Fruit fly (Drosophila melanogaster) whole organism, wandering third instar larva: ENCODE results near the gene Rilpl.

ENCODE experiments used
- Abd-B ChIP-seq: fragments of >200 bp; optimal IDR thresholded peaks from 2 replicates; lab custom pipeline; 2017; ENCODE audit warnings: missing biosample characterization, missing genetic modification characterization
- CG32264 ChIP-seq: fragments of 200-800 bp; sonication (Bioruptor generic); optimal IDR thresholded peaks from 2 replicates; lab custom pipeline; 2016; ENCODE audit warnings: missing biosample characterization, missing genetic modification characterization
- CG9705 ChIP-seq: fragments of 200-800 bp; sonication (Bioruptor generic); optimal IDR thresholded peaks from 2 replicates; lab custom pipeline; 2018; ENCODE audit warnings: missing biosample characterization, mild to moderate bottlenecking, missing genetic modification characterization
- CrebA ChIP-seq: fragments of 200-800 bp; sonication (Bioruptor generic); optimal IDR thresholded peaks from 2 replicates; lab custom pipeline; 2016; ENCODE audit warnings: missing biosample characterization, mild to moderate bottlenecking, missing genetic modification characterization, borderline replicate concordance
- Dfd ChIP-seq: fragments of >200 bp; optimal IDR thresholded peaks from 2 replicates; lab custom pipeline; 2017; ENCODE audit warnings: missing biosample characterization, missing genetic modification characterization
- Dif ChIP-seq: fragments of 200-275, 200-300 bp; sonication (Bioruptor generic); optimal IDR thresholded peaks from 2 replicates; lab custom pipeline; 2018; ENCODE audit warnings: missing biosample characterization, missing genetic modification characterization; ENCODE audit not compliant: partially characterized antibody
- GATAd ChIP-seq: sonication (Bioruptor generic); optimal IDR thresholded peaks from 2 replicates; lab custom pipeline; 2016; ENCODE audit warnings: missing biosample characterization, missing genetic modification characterization
- HLH106 ChIP-seq: fragments of 200-800 bp; optimal IDR thresholded peaks from 3 replicates; lab custom pipeline; 2019; ENCODE audit warnings: missing biosample characterization, mild to moderate bottlenecking, missing genetic modification characterization, moderate library complexity
- Hnf4 ChIP-seq: fragments of 200-800 bp; sonication (Bioruptor generic); optimal IDR thresholded peaks from 2 replicates; lab custom pipeline; 2016; ENCODE audit warnings: missing biosample characterization, mild to moderate bottlenecking, missing genetic modification characterization
- Hr78 ChIP-seq: fragments of >200 bp; optimal IDR thresholded peaks from 2 replicates; lab custom pipeline; 2017; ENCODE audit warnings: missing biosample characterization, missing genetic modification characterization
- Hr83 ChIP-seq: fragments of 200-300 bp; sonication (Bioruptor generic); optimal IDR thresholded peaks from 2 replicates; lab custom pipeline; 2016; ENCODE audit warnings: missing biosample characterization, mild to moderate bottlenecking, missing genetic modification characterization, moderate library complexity; ENCODE audit not compliant: poor library complexity, severe bottlenecking
- Jra ChIP-seq: sonication (Bioruptor generic); optimal IDR thresholded peaks from 2 replicates; lab custom pipeline; 2016; ENCODE audit warnings: missing biosample characterization, missing genetic modification characterization
- Mio ChIP-seq: sonication (Bioruptor generic); optimal IDR thresholded peaks from 2 replicates; lab custom pipeline; 2016; ENCODE audit warnings: missing biosample characterization, missing genetic modification characterization
- Myc ChIP-seq: fragments of >200 bp; optimal IDR thresholded peaks from 2 replicates; lab custom pipeline; 2017
- N ChIP-seq: fragments of >200 bp; optimal IDR thresholded peaks from 2 replicates; lab custom pipeline; 2018; ENCODE audit warnings: missing biosample characterization, missing external identifiers, missing genetic modification characterization
- OdsH ChIP-seq: fragments of 200-800 bp; sonication (Bioruptor generic); optimal IDR thresholded peaks from 2 replicates; lab custom pipeline; 2016; ENCODE audit warnings: missing biosample characterization, mild to moderate bottlenecking, missing genetic modification characterization
- Rel ChIP-seq, 2 experiments: fragments of 200-800 bp; sonication (Bioruptor generic) in 1 of 2; optimal IDR thresholded peaks; 2 replicates in 1 of 2; 3 replicates in 1 of 2; lab custom pipeline; 2016 to 2019; ENCODE audit warnings: mild to moderate bottlenecking in 2 of 2, missing biosample characterization in 2 of 2, missing genetic modification characterization in 2 of 2, moderate library complexity in 1 of 2
- Sp1 ChIP-seq: fragments of 200-800 bp; sonication (Bioruptor generic); optimal IDR thresholded peaks from 3 replicates; lab custom pipeline; 2019; ENCODE audit warnings: missing biosample characterization, mild to moderate bottlenecking, missing genetic modification characterization, moderate library complexity
- Vsx2 ChIP-seq: fragments of 200-300, 225-300 bp; sonication (Bioruptor generic); optimal IDR thresholded peaks from 2 replicates; lab custom pipeline; 2018; ENCODE audit warnings: missing biosample characterization, missing genetic modification characterization; ENCODE audit not compliant: partially characterized antibody
- br ChIP-seq: fragments of 200-800 bp; sonication (Bioruptor generic); optimal IDR thresholded peaks from 2 replicates; lab custom pipeline; 2016; ENCODE audit warnings: missing biosample characterization, missing genetic modification characterization
- brk ChIP-seq: fragments of 200-800 bp; sonication (Bioruptor generic); optimal IDR thresholded peaks from 2 replicates; lab custom pipeline; 2016; ENCODE audit warnings: missing biosample characterization, mild to moderate bottlenecking, missing genetic modification characterization
- dl ChIP-seq, 2 experiments: fragments of 175-275, 200-275 bp in 1 of 2; fragments of 200-275 bp in 1 of 2; sonication (Bioruptor generic); optimal IDR thresholded peaks; lab custom pipeline; 2018; ENCODE audit warnings: mild to moderate bottlenecking in 2 of 2, missing biosample characterization in 2 of 2, missing genetic modification characterization in 2 of 2, moderate library complexity in 2 of 2; ENCODE audit not compliant: partially characterized antibody in 2 of 2, insufficient read depth in 1 of 2
- dmrt93B ChIP-seq: fragments of 200-800 bp; sonication (Bioruptor generic); optimal IDR thresholded peaks from 2 replicates; lab custom pipeline; 2018; ENCODE audit warnings: missing biosample characterization, mild to moderate bottlenecking, missing genetic modification characterization
- dsf ChIP-seq: sonication (Bioruptor generic); optimal IDR thresholded peaks from 2 replicates; lab custom pipeline; 2016; ENCODE audit warnings: missing biosample characterization, missing genetic modification characterization, borderline replicate concordance
- ey ChIP-seq: fragments of 200-800 bp; sonication (Bioruptor generic); optimal IDR thresholded peaks from 2 replicates; lab custom pipeline; 2016; ENCODE audit warnings: missing biosample characterization, missing genetic modification characterization
- foxo ChIP-seq, 2 experiments: fragments of 200-800 bp; sonication (Bioruptor generic); optimal IDR thresholded peaks; 2 replicates in 1 of 2; 3 replicates in 1 of 2; lab custom pipeline; 2016 to 2017; ENCODE audit warnings: missing biosample characterization in 2 of 2, missing genetic modification characterization in 2 of 2
- fru ChIP-seq: fragments of 200-800 bp; sonication (Bioruptor generic); optimal IDR thresholded peaks from 3 replicates; lab custom pipeline; 2016; ENCODE audit warnings: missing biosample characterization, mild to moderate bottlenecking, missing genetic modification characterization
- h ChIP-seq: fragments of 200-800 bp; sonication (Bioruptor generic); optimal IDR thresholded peaks from 3 replicates; lab custom pipeline; 2016; ENCODE audit warnings: missing biosample characterization, mild to moderate bottlenecking, missing genetic modification characterization
- jim ChIP-seq: fragments of 175-275, 200-325 bp; sonication (Bioruptor generic); optimal IDR thresholded peaks from 2 replicates; lab custom pipeline; 2016; ENCODE audit warnings: missing biosample characterization, mild to moderate bottlenecking, missing genetic modification characterization
- lola ChIP-seq: fragments of >200 bp; optimal IDR thresholded peaks from 2 replicates; lab custom pipeline; 2017; ENCODE audit warnings: missing biosample characterization, missing genetic modification characterization
- pan ChIP-seq: fragments of >200 bp; optimal IDR thresholded peaks from 2 replicates; lab custom pipeline; 2017
- psq ChIP-seq: fragments of 200-800 bp; sonication (Bioruptor generic); optimal IDR thresholded peaks from 3 replicates; lab custom pipeline; 2017; ENCODE audit warnings: missing biosample characterization, mild to moderate bottlenecking, missing genetic modification characterization, moderate library complexity
- rgr ChIP-seq: fragments of 200-800 bp; sonication (Bioruptor generic); optimal IDR thresholded peaks from 3 replicates; lab custom pipeline; 2016; ENCODE audit warnings: missing biosample characterization, mild to moderate bottlenecking, missing genetic modification characterization
- sage ChIP-seq: fragments of 200-800 bp; sonication (Bioruptor generic); optimal IDR thresholded peaks from 2 replicates; lab custom pipeline; 2016; ENCODE audit warnings: missing biosample characterization, mild to moderate bottlenecking, missing genetic modification characterization
- sv ChIP-seq: fragments of 200-800 bp; sonication (Bioruptor generic); optimal IDR thresholded peaks from 3 replicates; lab custom pipeline; 2016; ENCODE audit warnings: missing biosample characterization, missing genetic modification characterization
- tai ChIP-seq: sonication (Bioruptor generic); optimal IDR thresholded peaks from 2 replicates; lab custom pipeline; 2016; ENCODE audit warnings: missing biosample characterization, missing genetic modification characterization
- usp ChIP-seq: fragments of >200 bp; optimal IDR thresholded peaks from 2 replicates; lab custom pipeline; 2017; ENCODE audit warnings: missing biosample characterization, missing genetic modification characterization
- woc ChIP-seq: sonication (Bioruptor generic); optimal IDR thresholded peaks from 2 replicates; lab custom pipeline; 2016; ENCODE audit warnings: missing biosample characterization, mild to moderate bottlenecking, missing genetic modification characterization

Gene Rilpl

dm6 chrX:1392875-1393274 is at the start of gene Rilpl:
Rilpl (plus strand) TSS chrX:1393054.
- no peak for TF ChIP-seq Abd-B
- no peak for TF ChIP-seq Mio
- no peak for TF ChIP-seq usp (GFP tag; lab: Kevin White, UChicago)
- peak in 1 of 2 experiments; percentile 47 for TF ChIP-seq foxo (GFP tag; optimal IDR thresholded peaks at IDR 0.05; lab: Kevin White, UChicago)
- peak; percentile 22 for TF ChIP-seq fru
- no peak for TF ChIP-seq sage (GFP tag; lab: Kevin White, UChicago)
- TF ChIP-seq Dif (GFP tag; lab: Kevin White, UChicago) = no peak
- no peak for TF ChIP-seq pan (lab: Kevin White, UChicago)
- no peak for TF ChIP-seq Myc (lab: Kevin White, UChicago)
- peak; percentile 15 for TF ChIP-seq HLH106
- TF ChIP-seq tai (GFP tag; lab: Kevin White, UChicago) = no peak
- TF ChIP-seq Dfd (GFP tag; lab: Kevin White, UChicago) = no peak
- TF ChIP-seq OdsH (GFP tag; lab: Kevin White, UChicago) = no peak
- TF ChIP-seq Jra (GFP tag; lab: Kevin White, UChicago) = peak; percentile 80
- no peak for TF ChIP-seq woc
- TF ChIP-seq psq (GFP tag; lab: Kevin White, UChicago) = no peak
- TF ChIP-seq Vsx2 (GFP tag; lab: Kevin White, UChicago) = no peak
- TF ChIP-seq br (GFP tag; lab: Kevin White, UChicago) = peak; percentile 34
- TF ChIP-seq Hr83 (GFP tag; lab: Kevin White, UChicago) = no peak
- no peak for TF ChIP-seq CrebA (GFP tag; lab: Kevin White, UChicago)
- no peak for TF ChIP-seq N (GFP tag; lab: Kevin White, UChicago)
- TF ChIP-seq dsf (GFP tag; lab: Kevin White, UChicago) = no peak
- TF ChIP-seq rgr (GFP tag; lab: Kevin White, UChicago) = peak; percentile 50
- no peak for TF ChIP-seq sv (GFP tag; lab: Kevin White, UChicago)
- peak; percentile 45 for TF ChIP-seq h (GFP tag; lab: Kevin White, UChicago)
- TF ChIP-seq Hnf4 (GFP tag; lab: Kevin White, UChicago) = no peak
- no peak for TF ChIP-seq lola
- no peak for TF ChIP-seq ey (GFP tag; lab: Kevin White, UChicago)
- TF ChIP-seq brk = no peak
- no peak for TF ChIP-seq CG9705 (GFP tag; lab: Kevin White, UChicago)
- no peak for TF ChIP-seq Rel (GFP tag; optimal IDR thresholded peaks at IDR 0.05; lab: Kevin White, UChicago)
- TF ChIP-seq Rel (tag; optimal IDR thresholded peaks at IDR 0.05; lab: Kevin White, UChicago) = peak; percentile 48
- TF ChIP-seq Hr78 (GFP tag; lab: Kevin White, UChicago) = no peak
- no peak for TF ChIP-seq GATAd (GFP tag; lab: Kevin White, UChicago)
- no peak for TF ChIP-seq jim
- TF ChIP-seq CG32264 (GFP tag; lab: Kevin White, UChicago) = no peak
- TF ChIP-seq dmrt93B (GFP tag; lab: Kevin White, UChicago) = no peak
- peak; percentile 25 for TF ChIP-seq Sp1 (GFP tag; lab: Kevin White, UChicago)
- no peak for TF ChIP-seq dl (GFP tag; optimal IDR thresholded peaks at IDR 0.05; lab: Kevin White, UChicago; ENCODE audit: insufficient read depth in 1 of 2, partially characterized antibody in 2 of 2)

DNA sequence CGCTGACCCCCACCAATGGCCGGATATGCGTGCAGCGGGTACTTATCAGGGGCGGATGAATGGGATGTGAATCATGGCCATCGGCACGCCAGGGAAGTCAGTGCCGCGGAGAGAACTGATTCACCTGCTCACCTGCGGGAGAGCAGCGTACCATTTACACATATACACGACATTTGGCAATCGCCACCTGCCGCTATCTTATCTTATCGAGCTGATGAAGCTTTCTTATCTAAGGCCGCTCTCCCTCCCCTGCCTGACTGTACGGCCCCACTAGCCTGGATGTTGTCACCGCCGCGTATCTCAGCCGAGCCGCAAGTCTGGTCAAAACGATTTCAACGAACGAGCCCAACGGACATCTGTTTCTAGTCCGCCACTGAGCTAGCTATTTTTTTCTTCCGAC is 46.6 kb upstream of the Rilpl start, which contains the start of gene Tsp2A:
Gene Tsp2A, plus strand, starts transcription at position 298 of the 400 bp plus-strand sequence.
- TF ChIP-seq br (GFP tag; lab: Kevin White, UChicago) (no peak), h (GFP tag; lab: Kevin White, UChicago) (peak; percentile 37), Sp1 (GFP tag; lab: Kevin White, UChicago) (no peak), woc (no peak)

DNA sequence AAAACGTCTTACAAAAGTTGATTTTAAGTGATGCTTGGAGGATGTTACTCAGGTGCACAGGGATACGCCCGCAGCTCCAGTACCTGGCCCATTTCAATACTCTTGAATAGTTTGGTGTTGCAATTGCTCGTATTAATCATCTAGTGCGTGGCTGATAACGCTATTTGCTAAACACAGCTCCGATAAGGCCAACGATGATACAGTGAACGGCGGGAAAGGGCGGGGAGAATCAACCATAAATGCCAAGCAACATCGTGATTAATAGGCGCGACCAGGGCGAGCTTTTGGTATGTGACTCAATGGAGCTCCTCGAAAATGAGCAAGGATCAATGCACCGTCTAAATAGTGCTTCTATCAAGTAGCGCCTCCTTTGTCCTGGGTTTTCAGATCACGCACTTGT is 46.0 kb upstream of the Rilpl start:
- TF ChIP-seq HLH106 (no peak), ey (GFP tag; lab: Kevin White, UChicago) (no peak)
